Worm (Caenorhabditis elegans): ENCODE measurements around the gene nspg-7.1.
"Not testable (repeated sequence)": the region's sequence is repeated elsewhere in the genome, so short reads cannot be mapped to it uniquely, and the experiment has no call there.

Gene nspg-7.1

DNA sequence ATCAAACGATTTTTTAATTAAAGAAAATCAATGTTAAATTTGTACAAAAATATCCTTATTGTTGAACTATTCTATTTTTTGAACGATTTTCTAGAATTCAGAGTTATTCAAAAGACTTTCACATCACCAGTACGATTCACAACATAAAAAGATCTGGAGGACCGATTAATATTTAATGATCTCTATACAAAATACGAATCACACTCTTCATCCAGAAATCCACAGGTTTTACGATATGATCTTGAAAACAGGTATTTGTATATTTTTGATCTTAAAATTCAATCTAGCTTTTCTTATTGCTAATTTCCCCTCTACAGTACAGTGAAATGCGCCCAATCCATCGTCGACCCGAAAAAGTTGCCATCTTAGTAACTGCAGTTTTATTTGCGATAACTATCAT lies 26.0 kb downstream of the nspg-7.1 start, which contains the start of gene F49C12.5:
TSS of gene F49C12.5 (plus strand) at position 301 of the 400 bp plus-strand sequence.
- TF ChIP-seq ceh-28 (tag; optimal IDR thresholded peaks at IDR 0.05) (no peak), nhr-77 (tag; optimal IDR thresholded peaks at IDR 0.05) (no peak), elt-1 (tag; optimal IDR thresholded peaks at IDR 0.05) (no peak)

DNA sequence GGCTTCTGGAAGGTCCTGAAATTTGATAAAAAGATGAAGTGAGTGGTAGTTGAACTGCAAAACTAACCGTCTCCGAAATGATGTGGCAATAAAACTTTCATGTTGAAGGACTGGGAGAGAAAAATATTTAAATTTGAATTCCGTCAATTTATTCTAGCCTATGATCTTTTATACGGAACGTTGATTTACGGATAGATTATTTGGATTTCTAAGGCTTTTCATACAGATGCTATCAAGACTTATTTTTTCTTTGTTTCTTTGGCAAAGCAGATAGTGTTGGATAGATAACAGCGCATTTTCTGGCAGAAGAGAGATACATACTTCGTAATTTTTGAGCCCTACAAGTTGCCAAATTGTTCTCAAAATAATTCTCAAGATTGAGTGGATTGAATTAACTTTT lies 26.7 kb downstream of the nspg-7.1 start, which contains the start of gene F49C12.4:
TSS of gene F49C12.4 (minus strand) at position 101 of the 400 bp plus-strand sequence.
- TF ChIP-seq fkh-2 (tag; optimal IDR thresholded peaks at IDR 0.05) (no peak), ztf-4 (tag; optimal IDR thresholded peaks at IDR 0.05) (no peak), egl-27 (tag; optimal IDR thresholded peaks at IDR 0.05) (no peak), nhr-237 (tag; optimal IDR thresholded peaks at IDR 0.05) (no peak), nhr-11 (tag; optimal IDR thresholded peaks at IDR 0.05) (no peak), eor-1 (tag; optimal IDR thresholded peaks at IDR 0.05) (no peak), egl-5 (tag; optimal IDR thresholded peaks at IDR 0.05) (no peak), ZK546.5 (tag; optimal IDR thresholded peaks at IDR 0.05) (no peak), mdl-1 (tag; optimal IDR thresholded peaks at IDR 0.05) (no peak), skn-1 (tag; optimal IDR thresholded peaks at IDR 0.05) (no peak), tbx-2 (tag; optimal IDR thresholded peaks at IDR 0.05) (no peak)

DNA sequence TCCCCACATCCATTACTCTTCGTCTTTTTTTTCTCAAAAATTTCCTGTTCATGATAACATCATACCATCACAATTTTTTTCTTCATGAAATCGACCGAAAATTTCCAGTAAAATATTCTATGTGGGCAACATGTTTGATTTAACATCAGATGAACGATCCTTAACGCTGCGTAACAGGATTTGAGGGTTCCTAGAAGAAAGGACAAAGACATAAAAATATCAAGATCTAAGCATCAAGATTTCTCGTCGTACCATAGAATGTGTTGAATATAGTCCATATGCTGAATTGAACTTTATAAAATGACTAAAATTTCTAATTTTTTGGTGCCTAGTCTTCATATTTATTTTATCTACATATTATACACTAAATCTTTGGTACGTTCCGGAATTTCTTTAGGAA lies 30.5 kb downstream of the nspg-7.1 start, which contains the start of gene F49C12.3:
TSS of gene F49C12.3 (plus strand) at position 301 of the 400 bp plus-strand sequence.
- TF ChIP-seq lsy-12 (tag; optimal IDR thresholded peaks at IDR 0.05): no peak
- TF ChIP-seq nhr-237 (tag; optimal IDR thresholded peaks at IDR 0.05): no peak
- TF ChIP-seq skn-1 (tag; optimal IDR thresholded peaks at IDR 0.05): no peak
- TF ChIP-seq ceh-9 (tag; optimal IDR thresholded peaks at IDR 0.05): no peak
- TF ChIP-seq hmg-11 (tag; optimal IDR thresholded peaks at IDR 0.05): no peak
- TF ChIP-seq tbx-2 (tag; optimal IDR thresholded peaks at IDR 0.05): no peak
- TF ChIP-seq mml-1 (tag; optimal IDR thresholded peaks at IDR 0.05): no peak
- TF ChIP-seq ama-1 (optimal IDR thresholded peaks at IDR 0.05): no peak

DNA sequence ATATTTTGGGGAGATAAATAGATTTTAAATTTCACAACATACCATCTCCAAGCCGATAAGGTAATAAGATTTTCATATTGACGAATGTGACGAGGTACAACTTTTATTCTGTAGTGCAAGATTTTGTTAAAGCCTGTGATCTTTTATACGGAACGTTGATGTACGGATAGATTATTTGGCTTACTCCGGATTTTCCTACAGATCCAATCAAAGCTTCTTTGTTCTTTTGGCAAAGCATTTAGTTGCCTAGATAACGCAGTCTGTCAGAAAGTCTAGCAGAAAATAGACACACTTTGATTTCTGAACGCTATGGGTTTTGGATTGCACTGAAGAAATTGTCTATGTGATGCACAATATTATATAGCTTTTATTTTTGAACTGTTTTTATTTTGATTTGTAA lies 31.5 kb downstream of the nspg-7.1 start, which contains the start of gene F49C12.2:
TSS of gene F49C12.2 (minus strand) at position 101 of the 400 bp plus-strand sequence.
- TF ChIP-seq nhr-76 (tag; optimal IDR thresholded peaks at IDR 0.05) (no peak), jun-1 (tag; optimal IDR thresholded peaks at IDR 0.05) (no peak), egl-5 (tag; optimal IDR thresholded peaks at IDR 0.05) (no peak), nhr-237 (tag; optimal IDR thresholded peaks at IDR 0.05) (no peak), fos-1 (tag; optimal IDR thresholded peaks at IDR 0.05) (no peak), pha-4 (tag; optimal IDR thresholded peaks at IDR 0.05) (no peak), ceh-28 (tag; optimal IDR thresholded peaks at IDR 0.05) (no peak), nhr-28 (tag; optimal IDR thresholded peaks at IDR 0.05) (no peak), zag-1 (tag; optimal IDR thresholded peaks at IDR 0.05) (no peak)

DNA sequence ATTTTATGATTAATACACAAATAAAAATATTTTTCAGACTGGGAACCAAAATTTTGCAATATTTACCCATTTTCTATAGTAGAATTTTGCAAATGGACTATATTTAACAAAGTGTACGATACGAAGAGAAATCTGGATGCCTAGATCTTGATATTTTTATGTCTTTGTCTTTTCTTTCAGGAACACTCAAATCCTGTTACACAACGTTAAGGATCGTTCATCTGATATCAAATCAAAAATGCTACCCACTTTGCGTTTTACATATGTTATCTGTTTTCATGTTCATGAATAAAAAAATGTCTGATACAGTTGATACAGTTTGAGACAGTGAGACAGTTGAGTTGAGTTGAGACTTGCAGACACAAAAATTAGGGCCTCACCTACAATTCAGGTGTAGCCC lies 34.4 kb downstream of the nspg-7.1 start, which contains the start of gene F49C12.1:
TSS of gene F49C12.1 (minus strand) at position 70 of the 400 bp plus-strand sequence.
- TF ChIP-seq aly-2 (tag; optimal IDR thresholded peaks at IDR 0.05): no peak
- no peak for TF ChIP-seq ceh-16 (tag; optimal IDR thresholded peaks at IDR 0.05)
- no peak for TF ChIP-seq jun-1 (tag; optimal IDR thresholded peaks at IDR 0.05)
- no peak for TF ChIP-seq nhr-25 (tag; optimal IDR thresholded peaks at IDR 0.05)
- TF ChIP-seq R02D3.7 (tag; optimal IDR thresholded peaks at IDR 0.05): no peak
- TF ChIP-seq skn-1 (tag; optimal IDR thresholded peaks at IDR 0.05): no peak
- no peak for TF ChIP-seq nhr-11 (tag; optimal IDR thresholded peaks at IDR 0.05)
- TF ChIP-seq unc-62 (GFP tag; optimal IDR thresholded peaks at IDR 0.05): no peak
- no peak for TF ChIP-seq elt-3 (tag; optimal IDR thresholded peaks at IDR 0.05)
- TF ChIP-seq nhr-237 (tag; optimal IDR thresholded peaks at IDR 0.05): no peak
- no peak for TF ChIP-seq ceh-28 (tag; optimal IDR thresholded peaks at IDR 0.05)
- no peak for TF ChIP-seq unc-39 (tag; optimal IDR thresholded peaks at IDR 0.05)
- no peak for TF ChIP-seq eor-1 (tag; optimal IDR thresholded peaks at IDR 0.05)
- TF ChIP-seq nhr-77 (tag; optimal IDR thresholded peaks at IDR 0.05): no peak

DNA sequence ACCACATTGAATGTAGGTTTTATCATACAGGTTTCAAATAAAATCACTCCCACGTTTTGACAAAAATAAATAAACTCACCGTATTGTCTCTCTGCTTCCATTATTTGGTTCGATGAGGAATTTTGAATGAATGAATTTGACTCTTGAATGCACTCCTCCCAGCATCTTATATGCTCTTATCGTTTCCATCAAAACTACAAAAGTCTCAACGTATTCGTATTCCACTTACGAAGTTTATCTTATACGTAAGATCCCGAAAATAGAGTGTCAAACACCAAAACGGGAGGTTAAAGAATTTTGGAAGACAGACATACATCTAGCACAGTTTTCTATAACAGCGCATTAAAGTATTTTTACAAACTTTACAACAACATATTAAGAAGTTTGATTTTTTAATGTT lies 36.8 kb downstream of the nspg-7.1 start, which contains the start of gene nhr-264:
TSS of gene nhr-264 (minus strand) at position 101 of the 400 bp plus-strand sequence.
- not testable (repeated sequence) for TF ChIP-seq pha-4 (tag; optimal IDR thresholded peaks at IDR 0.05); nhr-43 (tag; optimal IDR thresholded peaks at IDR 0.05; ENCODE audit: poor library complexity, severe bottlenecking); fkh-10 (GFP tag; optimal IDR thresholded peaks at IDR 0.05)

All from whole organism, L3 larva.